Fruit fly (Drosophila melanogaster) whole organism, wandering third instar larva: ENCODE data around the gene CG15322.
"Not testable (repeated sequence)": the region's sequence is repeated elsewhere in the genome, so short reads cannot be mapped to it uniquely, and the experiment has no call there.

Experiments used
- Abd-B ChIP-seq: fragments of >200 bp; optimal IDR thresholded peaks from 2 replicates; lab custom pipeline; 2017; ENCODE audit warnings: missing biosample characterization, missing genetic modification characterization
- CG9705 ChIP-seq: fragments of 200-800 bp; sonication (Bioruptor generic); optimal IDR thresholded peaks from 2 replicates; lab custom pipeline; 2018; ENCODE audit warnings: missing biosample characterization, mild to moderate bottlenecking, missing genetic modification characterization
- CrebA ChIP-seq: fragments of 200-800 bp; sonication (Bioruptor generic); optimal IDR thresholded peaks from 2 replicates; lab custom pipeline; 2016; ENCODE audit warnings: missing biosample characterization, mild to moderate bottlenecking, missing genetic modification characterization, borderline replicate concordance
- Dfd ChIP-seq: fragments of >200 bp; optimal IDR thresholded peaks from 2 replicates; lab custom pipeline; 2017; ENCODE audit warnings: missing biosample characterization, missing genetic modification characterization
- Dif ChIP-seq: fragments of 200-275, 200-300 bp; sonication (Bioruptor generic); optimal IDR thresholded peaks from 2 replicates; lab custom pipeline; 2018; ENCODE audit warnings: missing biosample characterization, missing genetic modification characterization; ENCODE audit not compliant: partially characterized antibody
- GATAd ChIP-seq: sonication (Bioruptor generic); optimal IDR thresholded peaks from 2 replicates; lab custom pipeline; 2016; ENCODE audit warnings: missing biosample characterization, missing genetic modification characterization
- Hnf4 ChIP-seq: fragments of 200-800 bp; sonication (Bioruptor generic); optimal IDR thresholded peaks from 2 replicates; lab custom pipeline; 2016; ENCODE audit warnings: missing biosample characterization, mild to moderate bottlenecking, missing genetic modification characterization
- Hr78 ChIP-seq: fragments of >200 bp; optimal IDR thresholded peaks from 2 replicates; lab custom pipeline; 2017; ENCODE audit warnings: missing biosample characterization, missing genetic modification characterization
- Hr83 ChIP-seq: fragments of 200-300 bp; sonication (Bioruptor generic); optimal IDR thresholded peaks from 2 replicates; lab custom pipeline; 2016; ENCODE audit warnings: missing biosample characterization, mild to moderate bottlenecking, missing genetic modification characterization, moderate library complexity; ENCODE audit not compliant: poor library complexity, severe bottlenecking
- Jra ChIP-seq: sonication (Bioruptor generic); optimal IDR thresholded peaks from 2 replicates; lab custom pipeline; 2016; ENCODE audit warnings: missing biosample characterization, missing genetic modification characterization
- Mio ChIP-seq: sonication (Bioruptor generic); optimal IDR thresholded peaks from 2 replicates; lab custom pipeline; 2016; ENCODE audit warnings: missing biosample characterization, missing genetic modification characterization
- Myc ChIP-seq: fragments of >200 bp; optimal IDR thresholded peaks from 2 replicates; lab custom pipeline; 2017
- N ChIP-seq: fragments of >200 bp; optimal IDR thresholded peaks from 2 replicates; lab custom pipeline; 2018; ENCODE audit warnings: missing biosample characterization, missing external identifiers, missing genetic modification characterization
- OdsH ChIP-seq: fragments of 200-800 bp; sonication (Bioruptor generic); optimal IDR thresholded peaks from 2 replicates; lab custom pipeline; 2016; ENCODE audit warnings: missing biosample characterization, mild to moderate bottlenecking, missing genetic modification characterization
- Rel ChIP-seq, 2 experiments: fragments of 200-800 bp; sonication (Bioruptor generic) in 1 of 2; optimal IDR thresholded peaks; 2 replicates in 1 of 2; 3 replicates in 1 of 2; lab custom pipeline; 2016 to 2019; ENCODE audit warnings: mild to moderate bottlenecking in 2 of 2, missing biosample characterization in 2 of 2, missing genetic modification characterization in 2 of 2, moderate library complexity in 1 of 2
- Sp1 ChIP-seq: fragments of 200-800 bp; sonication (Bioruptor generic); optimal IDR thresholded peaks from 3 replicates; lab custom pipeline; 2019; ENCODE audit warnings: missing biosample characterization, mild to moderate bottlenecking, missing genetic modification characterization, moderate library complexity
- Vsx2 ChIP-seq: fragments of 200-300, 225-300 bp; sonication (Bioruptor generic); optimal IDR thresholded peaks from 2 replicates; lab custom pipeline; 2018; ENCODE audit warnings: missing biosample characterization, missing genetic modification characterization; ENCODE audit not compliant: partially characterized antibody
- br ChIP-seq: fragments of 200-800 bp; sonication (Bioruptor generic); optimal IDR thresholded peaks from 2 replicates; lab custom pipeline; 2016; ENCODE audit warnings: missing biosample characterization, missing genetic modification characterization
- dl ChIP-seq, 2 experiments: fragments of 175-275, 200-275 bp in 1 of 2; fragments of 200-275 bp in 1 of 2; sonication (Bioruptor generic); optimal IDR thresholded peaks; lab custom pipeline; 2018; ENCODE audit warnings: mild to moderate bottlenecking in 2 of 2, missing biosample characterization in 2 of 2, missing genetic modification characterization in 2 of 2, moderate library complexity in 2 of 2; ENCODE audit not compliant: partially characterized antibody in 2 of 2, insufficient read depth in 1 of 2
- dsf ChIP-seq: sonication (Bioruptor generic); optimal IDR thresholded peaks from 2 replicates; lab custom pipeline; 2016; ENCODE audit warnings: missing biosample characterization, missing genetic modification characterization, borderline replicate concordance
- foxo ChIP-seq, 2 experiments: fragments of 200-800 bp; sonication (Bioruptor generic); optimal IDR thresholded peaks; 2 replicates in 1 of 2; 3 replicates in 1 of 2; lab custom pipeline; 2016 to 2017; ENCODE audit warnings: missing biosample characterization in 2 of 2, missing genetic modification characterization in 2 of 2
- h ChIP-seq: fragments of 200-800 bp; sonication (Bioruptor generic); optimal IDR thresholded peaks from 3 replicates; lab custom pipeline; 2016; ENCODE audit warnings: missing biosample characterization, mild to moderate bottlenecking, missing genetic modification characterization
- jim ChIP-seq: fragments of 175-275, 200-325 bp; sonication (Bioruptor generic); optimal IDR thresholded peaks from 2 replicates; lab custom pipeline; 2016; ENCODE audit warnings: missing biosample characterization, mild to moderate bottlenecking, missing genetic modification characterization
- lola ChIP-seq: fragments of >200 bp; optimal IDR thresholded peaks from 2 replicates; lab custom pipeline; 2017; ENCODE audit warnings: missing biosample characterization, missing genetic modification characterization
- pan ChIP-seq: fragments of >200 bp; optimal IDR thresholded peaks from 2 replicates; lab custom pipeline; 2017
- psq ChIP-seq: fragments of 200-800 bp; sonication (Bioruptor generic); optimal IDR thresholded peaks from 3 replicates; lab custom pipeline; 2017; ENCODE audit warnings: missing biosample characterization, mild to moderate bottlenecking, missing genetic modification characterization, moderate library complexity
- rgr ChIP-seq: fragments of 200-800 bp; sonication (Bioruptor generic); optimal IDR thresholded peaks from 3 replicates; lab custom pipeline; 2016; ENCODE audit warnings: missing biosample characterization, mild to moderate bottlenecking, missing genetic modification characterization
- sv ChIP-seq: fragments of 200-800 bp; sonication (Bioruptor generic); optimal IDR thresholded peaks from 3 replicates; lab custom pipeline; 2016; ENCODE audit warnings: missing biosample characterization, missing genetic modification characterization
- usp ChIP-seq: fragments of >200 bp; optimal IDR thresholded peaks from 2 replicates; lab custom pipeline; 2017; ENCODE audit warnings: missing biosample characterization, missing genetic modification characterization
- woc ChIP-seq: sonication (Bioruptor generic); optimal IDR thresholded peaks from 2 replicates; lab custom pipeline; 2016; ENCODE audit warnings: missing biosample characterization, mild to moderate bottlenecking, missing genetic modification characterization

Gene CG15322

dm6 chrX:20140710-20141109 is 7.3 kb downstream of the CG15322 start, which contains the start of gene CG34332:
Gene CG34332, plus strand, starts transcription at chrX:20141010.
- TF ChIP-seq GATAd (GFP tag; lab: Kevin White, UChicago) (no peak), Abd-B (no peak), OdsH (GFP tag; lab: Kevin White, UChicago) (no peak), sv (no peak), Jra (GFP tag; lab: Kevin White, UChicago) (no peak), Vsx2 (GFP tag; lab: Kevin White, UChicago) (no peak), woc (GFP tag; lab: Kevin White, UChicago) (no peak), pan (lab: Kevin White, UChicago) (no peak), Hnf4 (no peak), jim (no peak), N (no peak), Hr83 (GFP tag; lab: Kevin White, UChicago) (no peak), Dfd (no peak)

dm6 chrX:20143088-20143487 is 9.7 kb downstream of the CG15322 start, which contains the start of gene Or19a:
Gene Or19a, minus strand, starts transcription at chrX:20143188.
- not testable (repeated sequence) for TF ChIP-seq br; lola (GFP tag; lab: Kevin White, UChicago); pan (lab: Kevin White, UChicago)

- TF ChIP-seq Dif (no peak), dsf (GFP tag; lab: Kevin White, UChicago) (no peak), psq (GFP tag; lab: Kevin White, UChicago) (no peak), Mio (GFP tag; lab: Kevin White, UChicago) (no peak), GATAd (GFP tag; lab: Kevin White, UChicago) (no peak), Sp1 (GFP tag; lab: Kevin White, UChicago) (no peak), CG9705 (GFP tag; lab: Kevin White, UChicago) (no peak), Jra (GFP tag; lab: Kevin White, UChicago) (no peak), sv (no peak), Hr78 (GFP tag; lab: Kevin White, UChicago) (no peak), Myc (lab: Kevin White, UChicago) (no peak)
These were observed 14.4 kb downstream of the CG15322 start, which contains the start of gene aspr for dm6 chrX:20147693-20148174. Gene aspr, plus strand, starts transcription at chrX:20148124.

DNA sequence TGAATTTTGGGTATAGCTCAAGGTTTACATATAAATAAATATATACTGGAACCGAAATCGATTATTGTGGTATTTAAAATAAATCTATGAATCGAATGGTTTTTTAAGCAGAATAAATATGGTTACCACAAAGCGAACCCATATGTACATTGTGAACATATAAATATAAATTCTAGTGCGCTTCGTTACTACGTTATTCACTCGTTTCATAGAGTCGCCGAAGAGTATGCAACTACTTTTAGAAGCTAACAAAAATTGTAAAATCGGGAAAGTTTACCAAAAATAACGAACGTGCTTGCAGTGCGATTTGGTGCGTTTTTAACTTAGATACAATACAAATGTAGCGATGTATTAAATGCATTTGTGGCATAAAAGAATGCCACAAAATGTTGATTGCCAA is 22.6 kb downstream of the CG15322 start:
- TF ChIP-seq dsf (GFP tag; lab: Kevin White, UChicago) (no peak), psq (GFP tag; lab: Kevin White, UChicago) (no peak), jim (no peak), usp (no peak), woc (GFP tag; lab: Kevin White, UChicago) (no peak), GATAd (GFP tag; lab: Kevin White, UChicago) (no peak), Rel (GFP tag; optimal IDR thresholded peaks at IDR 0.05; lab: Kevin White, UChicago) (no peak), Rel (tag; optimal IDR thresholded peaks at IDR 0.05; lab: Kevin White, UChicago) (no peak), dl (GFP tag; optimal IDR thresholded peaks at IDR 0.05; lab: Kevin White, UChicago; ENCODE audit: insufficient read depth in 1 of 2, partially characterized antibody in 2 of 2) (no peak), Abd-B (no peak), CG9705 (GFP tag; lab: Kevin White, UChicago) (no peak), foxo (GFP tag; optimal IDR thresholded peaks at IDR 0.05; lab: Kevin White, UChicago) (no peak), h (GFP tag; lab: Kevin White, UChicago) (no peak), rgr (GFP tag; lab: Kevin White, UChicago) (no peak), lola (GFP tag; lab: Kevin White, UChicago) (no peak), Myc (lab: Kevin White, UChicago) (no peak), Dfd (no peak), CrebA (GFP tag; lab: Kevin White, UChicago) (no peak), OdsH (GFP tag; lab: Kevin White, UChicago) (no peak)
- TF ChIP-seq, all 38 proteins: peak for 0

DNA sequence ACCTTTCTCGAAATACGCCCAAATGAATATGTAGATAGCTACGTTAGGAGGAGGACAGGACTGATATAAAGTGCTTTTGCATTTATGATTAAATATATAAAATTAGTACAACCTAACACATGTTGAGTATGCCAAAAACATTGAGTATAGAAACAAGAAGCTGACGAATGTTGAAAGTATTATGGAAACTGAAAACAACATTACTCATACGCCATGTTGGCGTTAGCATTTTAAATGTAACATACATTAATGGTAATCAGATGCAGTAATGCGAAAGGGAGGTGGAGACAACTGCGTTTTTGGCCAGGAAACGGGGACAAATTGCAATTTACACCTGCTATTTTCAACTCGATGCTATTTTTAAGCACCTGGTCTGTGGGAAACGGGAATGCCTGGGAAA is 25.1 kb downstream of the CG15322 start:
- TF ChIP-seq Dfd (no peak), psq (GFP tag; lab: Kevin White, UChicago) (no peak), Jra (GFP tag; lab: Kevin White, UChicago) (no peak), br (no peak), N (no peak)
